Fruit fly (Drosophila melanogaster): ENCODE measurements around the gene Cyp28a5.

The Cyp28a5 gene

dm6 chr2L:14015109-14015508, 38.0 kb downstream of the Cyp28a5 start:
- TF ChIP-seq prd (optimal IDR thresholded peaks at IDR 0.05) (no peak), prd (GFP tag; IDR thresholded peaks at IDR 0.05) (no peak), caup (GFP tag; optimal IDR thresholded peaks at IDR 0.05; ENCODE audit: severe bottlenecking) (no peak), CG15696 (tag; optimal IDR thresholded peaks at IDR 0.05) (no peak), CG12391 (tag; optimal IDR thresholded peaks at IDR 0.05) (no peak), CG7745 (tag; optimal IDR thresholded peaks at IDR 0.05) (no peak), CG34376 (GFP tag; optimal IDR thresholded peaks at IDR 0.05) (peak; percentile 89), HLH3B (GFP tag; IDR thresholded peaks at IDR 0.05) (no peak), exex (tag; optimal IDR thresholded peaks at IDR 0.05) (peak; percentile 90), CG13775 (GFP tag; optimal IDR thresholded peaks at IDR 0.05) (no peak), gcm (GFP tag; optimal IDR thresholded peaks at IDR 0.05) (no peak), chinmo (GFP tag; IDR thresholded peaks at IDR 0.05; ENCODE audit: partially characterized antibody) (0 out of 4 replicates have a peak, but pooled peaks have one; percentile 23), CG31365 (tag; optimal IDR thresholded peaks at IDR 0.05) (no peak), Hr51 (GFP tag; optimal IDR thresholded peaks at IDR 0.05) (no peak), CG18599 (GFP tag; optimal IDR thresholded peaks at IDR 0.05) (peak; percentile 2), CG2712 (tag; optimal IDR thresholded peaks at IDR 0.05) (no peak), sens (GFP tag) (no peak), esg (GFP tag; conservative IDR thresholded peaks at IDR 0.05) (no peak), CG9797 (GFP tag; optimal IDR thresholded peaks at IDR 0.05) (no peak), jumu (GFP tag; optimal IDR thresholded peaks at IDR 0.05) (no peak), Camta (GFP tag; optimal IDR thresholded peaks at IDR 0.05) (no peak), CG17385 (GFP tag; optimal IDR thresholded peaks at IDR 0.05) (no peak), hb (GFP tag; IDR thresholded peaks at IDR 0.05; ENCODE audit: partially characterized antibody) (no peak), NFAT (GFP tag; IDR thresholded peaks at IDR 0.05) (no peak), sim (GFP tag; IDR thresholded peaks at IDR 0.05) (no peak), corto (GFP tag; optimal IDR thresholded peaks at IDR 0.05) (no peak), CG8290 (GFP tag; optimal IDR thresholded peaks at IDR 0.05) (no peak), CG8290 (tag; optimal IDR thresholded peaks at IDR 0.05) (no peak), sug (tag; optimal IDR thresholded peaks at IDR 0.05) (peak; percentile 48), CG4730 (GFP tag; IDR thresholded peaks at IDR 0.05) (no peak), Usf (GFP tag; optimal IDR thresholded peaks at IDR 0.05) (no peak), CG12071 (GFP tag; optimal IDR thresholded peaks at IDR 0.05) (no peak), Oaz (GFP tag; IDR thresholded peaks at IDR 0.05) (no peak), CG9609 (GFP tag; optimal IDR thresholded peaks at IDR 0.05) (no peak), pho (GFP tag; optimal IDR thresholded peaks at IDR 0.05) (no peak), Pdp1 (GFP tag; optimal IDR thresholded peaks at IDR 0.05) (peak in 1 of 2 experiments; percentile 58), repo (GFP tag; optimal IDR thresholded peaks at IDR 0.05) (no peak), CG17359 (tag; optimal IDR thresholded peaks at IDR 0.05) (no peak), CG14441 (GFP tag; IDR thresholded peaks at IDR 0.05) (no peak), Neu2 (GFP tag; optimal IDR thresholded peaks at IDR 0.05; ENCODE audit: borderline replicate concordance) (no peak), grn (GFP tag; optimal IDR thresholded peaks at IDR 0.05) (peak; percentile 10), CG11398 (GFP tag; optimal IDR thresholded peaks at IDR 0.05) (no peak), CG15073 (GFP tag; optimal IDR thresholded peaks at IDR 0.05) (no peak), ssp (GFP tag; IDR thresholded peaks at IDR 0.05) (no peak), CG7963 (GFP tag; IDR thresholded peaks at IDR 0.05; ENCODE audit: partially characterized antibody) (no peak), CG9215 (GFP tag; IDR thresholded peaks at IDR 0.05) (no peak), Dip2 (GFP tag; IDR thresholded peaks at IDR 0.05) (no peak), CG18011 (GFP tag; optimal IDR thresholded peaks at IDR 0.05) (no peak), nerfin-2 (GFP tag; IDR thresholded peaks at IDR 0.05; ENCODE audit: partially characterized antibody) (no peak), HmgD (GFP tag; optimal IDR thresholded peaks at IDR 0.05) (no peak), gce (GFP tag; IDR thresholded peaks at IDR 0.05) (no peak), run (tag; optimal IDR thresholded peaks at IDR 0.05) (no peak)
